Worm (Caenorhabditis elegans) whole organism, L3 larva: Measurements from ENCODE around the gene srx-29.

Experiments used
- ZK546.5 ChIP-seq: sonication (generic microtip); optimal IDR thresholded peaks from 2 replicates; lab custom pipeline; 2017; ENCODE audit warnings: missing biosample characterization, missing genetic modification characterization
- ama-1 ChIP-seq: fragments of 150-350 bp; optimal IDR thresholded peaks from 2 replicates; lab custom pipeline; 2018
- ceh-82 ChIP-seq: fragments of 150-350 bp; optimal IDR thresholded peaks from 2 replicates; lab custom pipeline; 2014; ENCODE audit warnings: missing biosample characterization, missing genetic modification characterization
- ceh-9 ChIP-seq: sonication (generic microtip); optimal IDR thresholded peaks from 2 replicates; lab custom pipeline; 2018; ENCODE audit warnings: missing biosample characterization, missing genetic modification characterization
- egl-5 ChIP-seq: fragments of 150-350 bp; optimal IDR thresholded peaks from 2 replicates; lab custom pipeline; 2017; ENCODE audit warnings: missing biosample characterization, missing genetic modification reagents, missing genetic modification characterization, inconsistent platforms
- elt-1 ChIP-seq: fragments of 150-350 bp; optimal IDR thresholded peaks from 2 replicates; lab custom pipeline; 2014; ENCODE audit warnings: missing biosample characterization, missing genetic modification characterization
- elt-2 ChIP-seq: sonication (generic microtip); optimal IDR thresholded peaks from 2 replicates; lab custom pipeline; 2016; ENCODE audit warnings: missing genetic modification reagents, mild to moderate bottlenecking, missing genetic modification characterization, missing compliant biosample characterization
- elt-3 ChIP-seq, 3 experiments: fragments of 150-350 bp in 1 of 3; sonication (generic microtip) in 2 of 3; optimal IDR thresholded peaks; 2 replicates in 2 of 3; 4 replicates in 1 of 3; lab custom pipeline; 2014 to 2017; ENCODE audit warnings: missing biosample characterization in 3 of 3, missing genetic modification characterization in 3 of 3
- fos-1 ChIP-seq: fragments of 150-350 bp; optimal IDR thresholded peaks from 2 replicates; lab custom pipeline; 2014; ENCODE audit warnings: missing biosample characterization, missing genetic modification characterization
- hmg-11 ChIP-seq: sonication (generic microtip); optimal IDR thresholded peaks from 2 replicates; lab custom pipeline; 2016; ENCODE audit warnings: missing genetic modification characterization, missing compliant biosample characterization
- jun-1 ChIP-seq: fragments of 150-350 bp; optimal IDR thresholded peaks from 2 replicates; lab custom pipeline; 2014; ENCODE audit warnings: missing biosample characterization, missing genetic modification reagents, missing genetic modification characterization
- lin-15B ChIP-seq: fragments of 150-350 bp; optimal IDR thresholded peaks from 2 replicates; lab custom pipeline; 2014; ENCODE audit warnings: missing biosample characterization, missing genetic modification characterization
- lin-39 ChIP-seq: fragments of 150-350 bp; optimal IDR thresholded peaks from 2 replicates; lab custom pipeline; 2018; ENCODE audit warnings: missing biosample characterization, missing genetic modification reagents, missing genetic modification characterization
- mml-1 ChIP-seq: fragments of 150-350 bp; sonication (generic microtip); optimal IDR thresholded peaks from 3 replicates; lab custom pipeline; 2014; ENCODE audit warnings: missing biosample characterization, missing genetic modification characterization
- nhr-12 ChIP-seq: fragments of 150-350 bp; optimal IDR thresholded peaks from 2 replicates; lab custom pipeline; 2014; ENCODE audit warnings: missing biosample characterization, missing genetic modification characterization
- nhr-23 ChIP-seq: fragments of 150-350 bp; optimal IDR thresholded peaks from 2 replicates; lab custom pipeline; 2014; ENCODE audit warnings: missing biosample characterization, missing genetic modification reagents, missing genetic modification characterization
- nhr-28 ChIP-seq: fragments of 150-350 bp; optimal IDR thresholded peaks from 2 replicates; lab custom pipeline; 2014; ENCODE audit warnings: missing biosample characterization, missing genetic modification characterization
- nhr-67 ChIP-seq: fragments of 150-350 bp; optimal IDR thresholded peaks from 2 replicates; lab custom pipeline; 2014; ENCODE audit warnings: missing biosample characterization, missing genetic modification characterization
- nhr-76 ChIP-seq: fragments of 150-350 bp; sonication (generic microtip); optimal IDR thresholded peaks from 5 replicates; lab custom pipeline; 2014; ENCODE audit warnings: missing biosample characterization, missing genetic modification characterization
- nhr-77 ChIP-seq: fragments of 150-350 bp; optimal IDR thresholded peaks from 2 replicates; lab custom pipeline; 2014; ENCODE audit warnings: missing biosample characterization, missing genetic modification characterization
- pha-4 ChIP-seq: fragments of 150-350 bp; optimal IDR thresholded peaks from 2 replicates; lab custom pipeline; 2014; ENCODE audit warnings: missing biosample characterization, missing genetic modification reagents, missing genetic modification characterization
- pqm-1 ChIP-seq: fragments of 150-350 bp; optimal IDR thresholded peaks from 2 replicates; lab custom pipeline; 2017; ENCODE audit warnings: missing biosample characterization, missing genetic modification characterization, inconsistent platforms
- sea-2 ChIP-seq: fragments of 150-350 bp; sonication (generic microtip); optimal IDR thresholded peaks from 4 replicates; lab custom pipeline; 2014; ENCODE audit warnings: missing biosample characterization, missing genetic modification reagents, missing genetic modification characterization
- skn-1 ChIP-seq: fragments of 150-350 bp; optimal IDR thresholded peaks from 2 replicates; lab custom pipeline; 2014; ENCODE audit warnings: missing biosample characterization, missing genetic modification characterization
- tbx-2 ChIP-seq: sonication (generic microtip); optimal IDR thresholded peaks from 2 replicates; lab custom pipeline; 2016; ENCODE audit warnings: mild to moderate bottlenecking, missing genetic modification characterization, missing compliant biosample characterization
- unc-39 ChIP-seq: sonication (generic microtip); optimal IDR thresholded peaks from 4 replicates; lab custom pipeline; 2017; ENCODE audit warnings: missing biosample characterization, missing genetic modification characterization
- unc-62 ChIP-seq: fragments of 150-350 bp; sonication (generic microtip); optimal IDR thresholded peaks from 4 replicates; lab custom pipeline; 2014; ENCODE audit warnings: missing biosample characterization, missing genetic modification reagents, missing genetic modification characterization
- zag-1 ChIP-seq: fragments of 150-350 bp; optimal IDR thresholded peaks from 2 replicates; lab custom pipeline; 2014; ENCODE audit warnings: missing biosample characterization, missing genetic modification characterization
- ztf-11 ChIP-seq: fragments of 150-350 bp; optimal IDR thresholded peaks from 2 replicates; lab custom pipeline; 2014; ENCODE audit warnings: missing biosample characterization, missing genetic modification characterization
- ztf-4 ChIP-seq: fragments of 150-350 bp; optimal IDR thresholded peaks from 2 replicates; lab custom pipeline; 2014; ENCODE audit warnings: missing biosample characterization, missing genetic modification characterization

The srx-29 gene

DNA sequence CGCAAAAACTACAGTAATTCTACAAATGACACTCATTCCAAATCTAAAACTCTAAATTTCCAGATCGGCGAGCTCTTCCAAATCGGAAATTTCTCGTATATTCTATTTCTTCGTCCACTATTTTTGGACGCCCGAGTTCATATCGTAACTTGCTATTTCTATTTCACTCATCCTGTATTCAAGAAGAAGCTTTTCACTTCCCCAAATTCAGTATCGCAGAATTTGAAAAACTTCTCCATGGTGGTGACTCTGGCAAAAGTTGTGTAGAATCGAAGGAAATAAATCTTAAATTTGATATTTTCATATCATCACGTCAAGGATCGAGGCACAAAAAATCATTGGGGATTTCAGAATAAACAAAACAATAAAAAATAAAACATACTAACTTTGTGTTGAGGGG, 45.9 kb downstream of the srx-29 start:
- no peak for TF ChIP-seq lin-15B
- TF ChIP-seq elt-1 (tag; lab: Kevin White, UChicago), result no peak
- TF ChIP-seq unc-62, result no peak
- TF ChIP-seq hmg-11 (tag; lab: Kevin White, UChicago), result no peak
- TF ChIP-seq unc-39, result no peak
- no peak for TF ChIP-seq ama-1
- TF ChIP-seq mml-1 (tag; lab: Kevin White, UChicago), result no peak
- no peak for TF ChIP-seq fos-1 (tag; lab: Kevin White, UChicago)
- TF ChIP-seq ztf-4 (tag; lab: Kevin White, UChicago), result no peak
- TF ChIP-seq nhr-67 (tag; lab: Kevin White, UChicago), result no peak
- TF ChIP-seq egl-5 (tag; lab: Kevin White, UChicago), result no peak
- no peak for TF ChIP-seq lin-39 (tag; lab: Kevin White, UChicago)
- TF ChIP-seq ZK546.5, result no peak
- TF ChIP-seq nhr-28 (tag; lab: Kevin White, UChicago), result no peak
- TF ChIP-seq pqm-1, result no peak

DNA sequence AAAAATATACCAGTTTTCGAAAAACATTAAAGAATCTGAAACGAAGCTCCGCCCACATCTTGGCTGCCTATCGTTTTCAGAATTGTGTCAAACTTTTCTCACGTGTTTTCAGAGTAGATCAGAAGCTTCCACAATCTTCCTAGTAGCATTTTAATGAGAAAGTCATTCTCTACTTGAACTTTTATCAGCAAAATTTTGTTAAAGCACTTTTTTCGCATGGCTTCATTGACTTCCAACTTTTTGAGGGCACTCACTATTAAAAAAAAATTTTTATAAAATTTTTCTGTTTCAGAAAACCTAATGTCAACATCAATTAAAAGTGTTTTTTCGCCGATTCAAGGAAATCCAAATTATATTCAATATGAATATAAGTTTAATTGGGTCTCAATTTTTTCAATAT, 47.8 kb downstream of the srx-29 start, which contains the start of gene sru-42:
Gene sru-42, plus strand, starts transcription at position 301 of the 400 bp plus-strand sequence.
- TF ChIP-seq skn-1 (tag; lab: Kevin White, UChicago) (no peak), nhr-77 (tag; lab: Kevin White, UChicago) (no peak), ztf-11 (tag; lab: Kevin White, UChicago) (no peak), ceh-9 (tag; lab: Kevin White, UChicago) (no peak), zag-1 (tag; lab: Kevin White, UChicago) (no peak), elt-3 (tag; optimal IDR thresholded peaks at IDR 0.05; lab: Kevin White, UChicago) (no peak), pqm-1 (no peak), ceh-82 (no peak), ztf-4 (tag; lab: Kevin White, UChicago) (no peak), pha-4 (tag; lab: Kevin White, UChicago) (no peak), tbx-2 (no peak), lin-15B (no peak), jun-1 (tag; lab: Kevin White, UChicago) (no peak), nhr-76 (tag; lab: Kevin White, UChicago) (no peak), sea-2 (GFP tag; lab: Kevin White, UChicago) (no peak), fos-1 (tag; lab: Kevin White, UChicago) (no peak), elt-2 (tag; lab: Kevin White, UChicago) (no peak), nhr-12 (tag; lab: Kevin White, UChicago) (no peak), unc-39 (no peak), nhr-23 (tag; lab: Kevin White, UChicago) (no peak)

DNA sequence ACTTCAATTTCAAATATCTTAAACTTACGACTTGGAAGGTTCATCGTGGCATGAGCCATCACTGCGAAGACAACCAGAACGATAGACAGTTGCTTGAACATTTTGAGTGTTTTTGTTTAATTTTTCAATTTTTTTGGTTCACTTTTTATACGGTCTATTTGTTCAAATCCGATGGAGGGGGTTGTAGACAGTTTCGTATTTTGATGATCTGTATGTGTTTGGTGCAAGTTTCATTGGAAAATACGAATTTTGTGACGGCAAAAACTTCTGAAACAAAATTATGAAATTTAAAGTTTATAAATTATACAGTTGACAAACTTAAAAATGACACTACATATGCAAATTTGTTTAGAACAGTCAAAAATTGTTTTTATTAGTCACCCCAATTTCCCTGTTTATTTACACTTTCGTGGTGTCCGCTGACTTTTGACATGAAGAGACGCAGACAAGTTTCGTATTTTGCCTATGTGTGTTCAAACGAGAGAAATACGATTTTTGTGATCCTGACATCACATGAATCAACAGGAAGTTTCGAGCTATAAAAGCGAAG, 50.4 kb downstream of the srx-29 start, which contains the start of the genes C55A1.7 and C55A1.6:
Gene C55A1.7, minus strand, starts transcription at position 101 of the 550 bp plus-strand sequence.
Gene C55A1.6, plus strand, starts transcription at position 500 of the 550 bp plus-strand sequence.
- peak; percentile 58 for TF ChIP-seq pha-4 (tag; lab: Kevin White, UChicago)
